Worm (Caenorhabditis elegans) whole organism, L4 larva: ENCODE results near the gene K08D12.3.

ENCODE experiments used
- D1046.2 ChIP-seq: fragments of 200-800 bp; sonication (Bioruptor generic); IDR thresholded peaks from 2 replicates; pipeline ENCODE4 v1.3.6; 2022; ENCODE audit warnings: missing genetic modification characterization, missing compliant biosample characterization
- F26F4.8 ChIP-seq: fragments of 200-800 bp; sonication (Bioruptor generic); conservative IDR thresholded peaks from 2 replicates; pipeline ENCODE4 v1.3.6; 2022; ENCODE audit warnings: missing genetic modification characterization, missing compliant biosample characterization
- F37D6.2 ChIP-seq: sonication (generic microtip); optimal IDR thresholded peaks from 2 replicates; lab custom pipeline; 2016; ENCODE audit warnings: mild to moderate bottlenecking, missing genetic modification characterization, missing compliant biosample characterization
- Y5F2A.4 ChIP-seq: fragments of 200-800 bp; sonication (Bioruptor generic); optimal IDR thresholded peaks from 2 replicates; lab custom pipeline; 2018; ENCODE audit warnings: mild to moderate bottlenecking, missing genetic modification characterization, missing compliant biosample characterization
- Y75B8A.6 ChIP-seq: fragments of 200-800 bp; sonication (Bioruptor generic); IDR thresholded peaks from 2 replicates; pipeline ENCODE4 v1.3.6; 2022; ENCODE audit warnings: missing genetic modification reagents, missing genetic modification characterization, missing compliant biosample characterization
- aly-2 ChIP-seq: sonication (generic microtip); optimal IDR thresholded peaks from 2 replicates; lab custom pipeline; 2018; ENCODE audit warnings: missing biosample characterization, missing genetic modification characterization
- ama-1 ChIP-seq: fragments of 150-350 bp; optimal IDR thresholded peaks from 2 replicates; lab custom pipeline; 2014; ENCODE audit warnings: inconsistent platforms, mixed read lengths
- attf-4 ChIP-seq: sonication (generic microtip); optimal IDR thresholded peaks from 3 replicates; lab custom pipeline; 2017; ENCODE audit warnings: missing biosample characterization, missing genetic modification characterization
- ceh-28 ChIP-seq: fragments of 150-350 bp; optimal IDR thresholded peaks from 2 replicates; lab custom pipeline; 2014; ENCODE audit warnings: missing biosample characterization, missing genetic modification reagents, missing genetic modification characterization
- ces-1 ChIP-seq: fragments of 150-350 bp; sonication (generic microtip); optimal IDR thresholded peaks from 4 replicates; lab custom pipeline; 2014; ENCODE audit warnings: missing biosample characterization, missing genetic modification reagents, missing genetic modification characterization
- daf-12 ChIP-seq: fragments of 150-350 bp; optimal IDR thresholded peaks from 2 replicates; lab custom pipeline; 2014; ENCODE audit warnings: missing biosample characterization, missing genetic modification reagents, missing genetic modification characterization
- daf-8 ChIP-seq: fragments of 200-800 bp; sonication (Bioruptor generic); IDR thresholded peaks from 2 replicates; pipeline ENCODE4 v1.3.6; 2022; ENCODE audit warnings: missing genetic modification characterization, missing compliant biosample characterization
- dmd-6 ChIP-seq: fragments of 200-800 bp; sonication (Bioruptor generic); IDR thresholded peaks from 2 replicates; pipeline ENCODE4 v1.3.6; 2022; ENCODE audit warnings: missing genetic modification reagents, missing genetic modification characterization, missing compliant biosample characterization
- dmd-8 ChIP-seq: fragments of 200-800 bp; sonication (Bioruptor generic); IDR thresholded peaks from 2 replicates; pipeline ENCODE4 v1.3.6; 2022; ENCODE audit warnings: missing genetic modification characterization, missing compliant biosample characterization
- dmd-9 ChIP-seq: fragments of 200-800 bp; sonication (Bioruptor generic); IDR thresholded peaks from 2 replicates; pipeline ENCODE4 v1.3.6; 2022; ENCODE audit warnings: missing genetic modification reagents, missing genetic modification characterization, missing compliant biosample characterization
- duxl-1 ChIP-seq: sonication (generic microtip); optimal IDR thresholded peaks from 2 replicates; lab custom pipeline; 2016; ENCODE audit warnings: mild to moderate bottlenecking, missing genetic modification characterization, moderate library complexity, missing compliant biosample characterization; ENCODE audit not compliant: poor library complexity
- dve-1 ChIP-seq: sonication (generic microtip); optimal IDR thresholded peaks from 2 replicates; lab custom pipeline; 2017; ENCODE audit warnings: antibody characterized with exemption, mild to moderate bottlenecking, missing genetic modification characterization, missing compliant biosample characterization; ENCODE audit not compliant: insufficient read depth
- egl-43 ChIP-seq: fragments of 200-800 bp; sonication (Bioruptor generic); IDR thresholded peaks from 2 replicates; pipeline ENCODE4 v1.3.6; 2022; ENCODE audit warnings: missing genetic modification reagents, missing genetic modification characterization, missing compliant biosample characterization
- fkh-10 ChIP-seq: fragments of 150-350 bp; optimal IDR thresholded peaks from 2 replicates; lab custom pipeline; 2014; ENCODE audit warnings: missing biosample characterization, missing genetic modification reagents, missing genetic modification characterization
- fos-1 ChIP-seq: fragments of 150-350 bp; optimal IDR thresholded peaks from 2 replicates; lab custom pipeline; 2014; ENCODE audit warnings: missing biosample characterization, missing genetic modification characterization
- hlh-11 ChIP-seq: fragments of 200-800 bp; sonication (Bioruptor generic); optimal IDR thresholded peaks from 2 replicates; lab custom pipeline; 2018; ENCODE audit warnings: mild to moderate bottlenecking, missing genetic modification characterization, missing compliant biosample characterization
- hlh-30 ChIP-seq: sonication (generic microtip); optimal IDR thresholded peaks from 2 replicates; lab custom pipeline; 2017; ENCODE audit warnings: antibody characterized with exemption, mild to moderate bottlenecking, missing genetic modification characterization, missing compliant biosample characterization; ENCODE audit not compliant: insufficient read depth
- hmg-1.1 ChIP-seq: fragments of 200-800 bp; sonication (Bioruptor generic); IDR thresholded peaks from 2 replicates; pipeline ENCODE4 v1.3.6; 2022; ENCODE audit warnings: missing genetic modification reagents, missing genetic modification characterization, missing compliant biosample characterization
- lim-7 ChIP-seq: fragments of 200-800 bp; sonication (Bioruptor generic); IDR thresholded peaks from 2 replicates; pipeline ENCODE4 v1.3.6; 2022; ENCODE audit warnings: missing genetic modification characterization, missing compliant biosample characterization
- lin-13 ChIP-seq: fragments of 150-350 bp; optimal IDR thresholded peaks from 2 replicates; lab custom pipeline; 2014; ENCODE audit warnings: missing biosample characterization, missing genetic modification reagents, missing genetic modification characterization
- lin-39 ChIP-seq: fragments of 150-350 bp; optimal IDR thresholded peaks from 2 replicates; lab custom pipeline; 2014; ENCODE audit warnings: missing biosample characterization, missing genetic modification reagents, missing genetic modification characterization
- madf-5 ChIP-seq, 2 experiments: fragments of 200-800 bp; sonication (Bioruptor generic); IDR thresholded peaks; 2 replicates each; pipeline ENCODE4 v1.3.6; 2022; ENCODE audit warnings: missing compliant biosample characterization in 2 of 2, missing genetic modification characterization in 2 of 2
- mdt-29 ChIP-seq: fragments of 200-800 bp; sonication (Bioruptor generic); IDR thresholded peaks from 2 replicates; pipeline ENCODE4 v1.3.6; 2022; ENCODE audit warnings: missing genetic modification reagents, missing genetic modification characterization, missing compliant biosample characterization
- mes-2 ChIP-seq: sonication (generic microtip); optimal IDR thresholded peaks from 2 replicates; lab custom pipeline; 2016; ENCODE audit warnings: missing genotype, mild to moderate bottlenecking, missing genetic modification characterization, missing compliant biosample characterization; ENCODE audit not compliant: poor library complexity, severe bottlenecking
- nhr-10 ChIP-seq: fragments of 150-350 bp; optimal IDR thresholded peaks from 2 replicates; lab custom pipeline; 2014; ENCODE audit warnings: missing biosample characterization, missing genetic modification characterization
- nhr-102 ChIP-seq: sonication (generic microtip); optimal IDR thresholded peaks from 2 replicates; lab custom pipeline; 2016; ENCODE audit warnings: mild to moderate bottlenecking, missing genetic modification characterization, moderate library complexity, missing compliant biosample characterization
- nhr-25 ChIP-seq: sonication (generic microtip); optimal IDR thresholded peaks from 2 replicates; lab custom pipeline; 2017; ENCODE audit warnings: missing genetic modification characterization, mild to moderate bottlenecking, missing compliant biosample characterization, antibody characterized with exemption, moderate library complexity, borderline replicate concordance; ENCODE audit not compliant: insufficient read depth
- nhr-28 ChIP-seq: fragments of 150-350 bp; optimal IDR thresholded peaks from 2 replicates; lab custom pipeline; 2014; ENCODE audit warnings: missing biosample characterization, missing genetic modification characterization
- nhr-48 ChIP-seq: sonication (generic microtip); optimal IDR thresholded peaks from 2 replicates; lab custom pipeline; 2016; ENCODE audit warnings: mild to moderate bottlenecking, missing genetic modification characterization, missing compliant biosample characterization
- nhr-6 ChIP-seq: fragments of 150-350 bp; optimal IDR thresholded peaks from 2 replicates; lab custom pipeline; 2014; ENCODE audit warnings: missing biosample characterization, missing genetic modification characterization
- pha-4 ChIP-seq, 2 experiments: fragments of 150-350 bp in 1 of 2; fragments of 200-800 bp in 1 of 2; sonication (Bioruptor generic) in 1 of 2; IDR thresholded peaks in 1 of 2; optimal IDR thresholded peaks in 1 of 2; 2 replicates each; pipeline versions ENCODE4 v1.3.6 to Lab custom; 2014 to 2022; ENCODE audit warnings: missing genetic modification characterization in 2 of 2, missing genetic modification reagents in 2 of 2, missing biosample characterization in 1 of 2, missing compliant biosample characterization in 1 of 2
- saeg-2 ChIP-seq: fragments of 200-800 bp; sonication (Bioruptor generic); IDR thresholded peaks from 2 replicates; pipeline ENCODE4 v1.3.6; 2022; ENCODE audit warnings: missing genetic modification reagents, missing genetic modification characterization, missing compliant biosample characterization
- set-16 ChIP-seq: fragments of 200-800 bp; sonication (Bioruptor generic); IDR thresholded peaks from 2 replicates; pipeline ENCODE4 v1.3.6; 2022; ENCODE audit warnings: missing genetic modification reagents, missing genetic modification characterization, missing compliant biosample characterization
- snpc-1.2 ChIP-seq: fragments of 200-800 bp; sonication (Bioruptor generic); IDR thresholded peaks from 2 replicates; pipeline ENCODE4 v1.3.6; 2022; ENCODE audit warnings: missing genetic modification reagents, missing genetic modification characterization, missing compliant biosample characterization
- snpc-4 ChIP-seq: fragments of 150-350 bp; optimal IDR thresholded peaks from 2 replicates; lab custom pipeline; 2014; ENCODE audit warnings: missing biosample characterization, missing genetic modification characterization
- spr-1 ChIP-seq: sonication (generic microtip); optimal IDR thresholded peaks from 2 replicates; lab custom pipeline; 2016; ENCODE audit warnings: mild to moderate bottlenecking, missing genetic modification characterization, missing compliant biosample characterization
- tra-1 ChIP-seq: fragments of 200-800 bp; sonication (Bioruptor generic); IDR thresholded peaks from 2 replicates; pipeline ENCODE4 v1.3.6; 2022; ENCODE audit warnings: missing genetic modification reagents, missing genetic modification characterization, missing compliant biosample characterization
- unc-39 ChIP-seq: sonication (generic microtip); optimal IDR thresholded peaks from 2 replicates; lab custom pipeline; 2017; ENCODE audit warnings: missing biosample characterization, missing genetic modification characterization
- zfp-3 ChIP-seq: fragments of 200-800 bp; sonication (Bioruptor generic); conservative IDR thresholded peaks from 2 replicates; pipeline ENCODE4 v1.3.6; 2022; ENCODE audit warnings: missing genetic modification reagents, missing genetic modification characterization, missing compliant biosample characterization
- zip-11 ChIP-seq: fragments of 200-800 bp; sonication (Bioruptor generic); IDR thresholded peaks from 2 replicates; pipeline ENCODE4 v1.3.6; 2022; ENCODE audit warnings: missing genetic modification characterization, missing compliant biosample characterization

K08D12.3 gene

DNA sequence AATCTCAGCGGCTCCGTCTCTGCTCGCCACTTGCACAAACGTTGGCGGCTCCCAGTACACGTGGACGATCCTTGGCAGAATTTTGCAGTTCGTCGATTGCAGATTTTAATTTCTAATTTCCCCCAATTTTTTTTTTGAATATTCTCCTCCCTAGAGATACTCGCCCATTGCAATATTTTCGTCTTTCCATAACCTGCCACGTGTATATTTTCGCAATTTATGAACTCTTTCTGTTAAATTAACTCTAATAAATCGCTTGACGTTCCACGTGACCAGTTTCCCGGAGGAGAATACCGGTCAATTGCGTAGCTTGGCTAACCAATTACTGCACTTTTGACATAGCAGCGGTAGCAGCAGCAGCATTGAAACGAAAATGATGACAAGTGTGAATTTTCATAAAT, 1.6 kb upstream of the K08D12.3 start (continued):
- TF ChIP-seq nhr-6 (tag; lab: Kevin White, UChicago) (no peak), fkh-10 (no peak)

DNA sequence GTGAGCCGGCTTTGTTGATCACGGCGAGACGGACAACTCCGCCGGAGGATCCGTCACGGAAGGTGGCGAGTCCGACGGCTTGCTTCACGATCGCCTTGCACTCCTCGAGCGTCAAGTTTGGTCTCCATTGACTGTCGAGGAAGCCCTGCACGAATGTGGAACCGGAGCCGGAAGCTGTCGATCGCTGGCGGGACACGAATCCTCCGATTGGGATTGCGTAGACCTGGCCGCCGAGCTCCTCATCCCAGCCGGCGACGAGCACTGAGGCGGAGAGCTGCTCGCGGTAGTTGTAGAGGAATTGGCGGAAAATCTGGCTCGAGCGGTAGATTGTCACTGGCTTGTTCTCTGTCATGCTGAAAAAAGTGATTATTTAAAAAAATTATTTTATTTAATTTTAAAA, 1.1 kb upstream of the K08D12.3 start:
- TF ChIP-seq dmd-8 (GFP tag; lab: Robert Waterston, UW), result 0 out of 2 replicates have a peak, but pooled peaks have one; percentile 42
- TF ChIP-seq lim-7 (GFP tag; lab: Robert Waterston, UW), result no peak
- TF ChIP-seq nhr-6 (tag; lab: Kevin White, UChicago), result no peak
- TF ChIP-seq unc-39, result no peak
- TF ChIP-seq fos-1 (tag; lab: Kevin White, UChicago), result no peak
- TF ChIP-seq pha-4 (GFP tag; IDR thresholded peaks at IDR 0.05; lab: Robert Waterston, UW), result no peak
- no peak for TF ChIP-seq pha-4 (tag; optimal IDR thresholded peaks at IDR 0.05; lab: Kevin White, UChicago)
- 0 out of 2 replicates have a peak, but pooled peaks have one; percentile 6 for TF ChIP-seq egl-43 (GFP tag; lab: Robert Waterston, UW)
- TF ChIP-seq nhr-25, result no peak
- TF ChIP-seq Y75B8A.6 (GFP tag; lab: Robert Waterston, UW), result no peak
- no peak for TF ChIP-seq nhr-10 (tag; lab: Kevin White, UChicago)
- TF ChIP-seq saeg-2, result no peak
- TF ChIP-seq lin-13, result no peak
- peak; percentile 96 for TF ChIP-seq set-16
- no peak for TF ChIP-seq hlh-11 (tag; lab: Kevin White, UChicago)
- no peak for TF ChIP-seq attf-4 (tag; lab: Kevin White, UChicago)
- TF ChIP-seq daf-12 (tag; lab: Kevin White, UChicago), result no peak
- no peak for TF ChIP-seq mdt-29 (GFP tag; lab: Robert Waterston, UW)
- no peak for TF ChIP-seq nhr-102 (tag; lab: Kevin White, UChicago)
- no peak for TF ChIP-seq snpc-4
- TF ChIP-seq madf-5 (GFP tag; IDR thresholded peaks at IDR 0.05; lab: Robert Waterston, UW), result no peak

DNA sequence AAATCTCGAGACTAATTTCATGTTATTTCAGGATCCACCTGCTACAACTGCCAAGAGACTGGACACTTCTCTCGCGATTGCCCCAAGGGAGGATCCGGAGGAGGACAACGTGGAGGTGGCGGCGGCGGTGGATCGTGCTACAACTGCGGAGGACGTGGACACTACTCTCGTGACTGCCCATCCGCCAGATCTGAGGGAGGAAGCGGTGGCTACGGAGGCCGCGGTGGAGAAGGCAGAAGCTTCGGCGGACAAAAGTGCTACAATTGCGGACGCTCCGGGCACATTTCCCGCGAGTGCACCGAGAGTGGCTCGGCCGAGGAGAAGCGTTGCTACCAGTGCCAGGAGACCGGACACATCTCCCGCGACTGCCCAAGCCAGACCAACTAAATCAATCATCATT, 470 bp downstream of the K08D12.3 start:
- no peak for TF ChIP-seq dmd-9
- peak; percentile 96 for TF ChIP-seq set-16
- TF ChIP-seq, all 104 proteins: peak for 1

- peak; percentile 68 for TF ChIP-seq aly-2 (tag; lab: Kevin White, UChicago)
- TF ChIP-seq ama-1 (lab: Kevin White, UChicago), result peak; percentile 87
- no peak for TF ChIP-seq zfp-3 (GFP tag; lab: Robert Waterston, UW)
- peak; percentile 80 for TF ChIP-seq egl-43 (GFP tag; lab: Robert Waterston, UW)
- TF ChIP-seq tra-1 (GFP tag; lab: Robert Waterston, UW), result peak; percentile 48; the same call in 1 of the 2 replicates
- TF ChIP-seq F37D6.2, result no peak
- TF ChIP-seq madf-5 (GFP tag; IDR thresholded peaks at IDR 0.05; lab: Robert Waterston, UW), result peak in 1 of 2 experiments; percentile 80; a peak in 1 of 4 replicates
- 0 out of 2 replicates have a peak, but pooled peaks have one; percentile 26 for TF ChIP-seq F26F4.8 (GFP tag; lab: Robert Waterston, UW)
- TF ChIP-seq ces-1 (GFP tag; lab: Kevin White, UChicago), result no peak
- peak; percentile 42 for TF ChIP-seq mes-2 (tag; lab: Kevin White, UChicago)
- no peak for TF ChIP-seq nhr-10 (tag; lab: Kevin White, UChicago)
- peak; percentile 11 for TF ChIP-seq duxl-1 (tag; lab: Kevin White, UChicago)
- TF ChIP-seq saeg-2, result no peak
- TF ChIP-seq dve-1 (tag; lab: Kevin White, UChicago), result no peak
- peak; percentile 74; the same call in 1 of the 2 replicates for TF ChIP-seq dmd-8 (GFP tag; lab: Robert Waterston, UW)
- TF ChIP-seq daf-8, result no peak
- peak; percentile 38 for TF ChIP-seq dmd-6 (GFP tag; lab: Robert Waterston, UW)
- peak; percentile 71; the same call in 1 of the 2 replicates for TF ChIP-seq D1046.2 (GFP tag; lab: Robert Waterston, UW)
- peak; percentile 53 for TF ChIP-seq Y5F2A.4 (GFP tag; lab: Kevin White, UChicago)
- peak; percentile 86 for TF ChIP-seq snpc-1.2 (GFP tag; lab: Robert Waterston, UW)
- TF ChIP-seq nhr-28, result no peak
- TF ChIP-seq lin-39 (tag; lab: Kevin White, UChicago), result no peak
- peak; percentile 50 for TF ChIP-seq spr-1 (tag; lab: Kevin White, UChicago)
- no peak for TF ChIP-seq ceh-28 (tag; lab: Kevin White, UChicago)
- no peak for TF ChIP-seq unc-39
- no peak for TF ChIP-seq nhr-48 (tag; lab: Kevin White, UChicago)
- 0 out of 2 replicates have a peak, but pooled peaks have one; percentile 23 for TF ChIP-seq zip-11 (GFP tag; lab: Robert Waterston, UW)
- no peak for TF ChIP-seq hmg-1.1 (GFP tag; lab: Robert Waterston, UW)
- TF ChIP-seq hlh-30 (tag; lab: Kevin White, UChicago), result no peak
These were observed 994 bp downstream of the K08D12.3 start, which contains the start of gene rpi-2 for ce11 chrIV:1711029-1711489. rpi-2 (plus strand) TSS chrIV:1711262.
